Fruit fly (Drosophila melanogaster): Measurements from ENCODE around the gene CG5895.

CG5895 gene

DNA sequence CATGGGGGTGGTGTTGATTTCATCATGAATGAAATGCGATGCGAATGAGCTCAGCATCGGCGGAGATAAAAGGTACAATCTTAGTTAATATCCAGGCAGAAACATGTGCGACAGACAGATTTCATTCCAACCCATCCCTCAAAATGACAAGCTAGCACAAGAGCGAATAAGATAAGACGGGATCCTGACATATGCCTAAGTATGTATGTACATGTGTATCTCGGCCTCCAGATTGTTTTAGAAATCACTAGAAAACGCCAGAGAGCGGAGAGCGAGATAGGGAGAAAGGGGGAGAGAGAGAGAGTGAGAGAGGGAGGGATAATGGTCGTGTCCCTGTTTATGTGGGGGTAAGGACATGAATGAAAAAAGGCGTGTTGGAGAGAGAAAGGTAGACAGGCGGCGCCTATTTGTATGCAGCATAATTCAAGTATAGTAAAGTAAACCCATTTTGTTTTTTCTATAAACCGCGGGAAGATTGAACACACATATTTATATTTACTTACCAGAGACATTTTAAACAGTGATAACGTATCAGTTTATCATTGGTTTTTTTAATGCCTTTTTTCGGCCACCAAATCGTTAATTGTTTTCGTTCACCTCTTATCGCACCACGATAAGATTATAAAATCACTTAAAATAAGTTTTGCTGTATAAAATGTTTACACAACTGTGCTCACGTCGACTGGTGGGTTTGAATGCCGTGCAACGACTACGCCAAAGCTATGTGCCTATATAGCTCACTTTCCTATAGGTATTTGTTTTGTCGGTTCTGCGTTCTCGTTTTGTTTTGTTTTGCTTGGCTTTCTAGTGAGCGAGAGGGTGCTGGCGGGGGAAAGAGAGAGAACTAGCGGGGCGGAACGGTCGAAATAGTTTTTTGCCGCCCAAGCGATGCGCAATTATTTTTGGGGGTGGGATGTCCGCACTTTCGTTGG lies 14.9 kb downstream of the CG5895 start (continued):
- peak; percentile 48 for TF ChIP-seq psq (GFP tag; optimal IDR thresholded peaks at IDR 0.05)
- no peak for TF ChIP-seq CG3065 (GFP tag; optimal IDR thresholded peaks at IDR 0.05)
- TF ChIP-seq fd3F (GFP tag; optimal IDR thresholded peaks at IDR 0.05) = no peak
- TF ChIP-seq BEAF-32 (GFP tag; optimal IDR thresholded peaks at IDR 0.05) = no peak
- no peak for TF ChIP-seq CG17829 (tag; optimal IDR thresholded peaks at IDR 0.05)
- 0 out of 2 replicates have a peak, but pooled peaks have one; percentile 19 for TF ChIP-seq ranshi (GFP tag; IDR thresholded peaks at IDR 0.05)
- TF ChIP-seq cato (GFP tag; optimal IDR thresholded peaks at IDR 0.05; ENCODE audit: borderline replicate concordance) = no peak
- no peak for TF ChIP-seq dan (GFP tag; IDR thresholded peaks at IDR 0.05)
- TF ChIP-seq cwo (GFP tag; optimal IDR thresholded peaks at IDR 0.05) = peak; percentile 28
- TF ChIP-seq CG16863 (GFP tag; optimal IDR thresholded peaks at IDR 0.05) = no peak
- no peak for TF ChIP-seq Ets97D (GFP tag; optimal IDR thresholded peaks at IDR 0.05)
- peak; percentile 88 for TF ChIP-seq twi (tag; optimal IDR thresholded peaks at IDR 0.05)
- peak; percentile 20 for TF ChIP-seq CHES-1-like (GFP tag; optimal IDR thresholded peaks at IDR 0.05)
- TF ChIP-seq zfh1 (GFP tag; IDR thresholded peaks at IDR 0.05) = no peak
- TF ChIP-seq Oaz (GFP tag; IDR thresholded peaks at IDR 0.05) = no peak
- TF ChIP-seq Dek (tag; optimal IDR thresholded peaks at IDR 0.05) = peak; percentile 36
- peak; percentile 25 for TF ChIP-seq cg (GFP tag; optimal IDR thresholded peaks at IDR 0.05)
- TF ChIP-seq CG31224 (GFP tag; IDR thresholded peaks at IDR 0.05) = no peak
- TF ChIP-seq mam (GFP tag; optimal IDR thresholded peaks at IDR 0.05) = peak; percentile 6
- TF ChIP-seq rib (GFP tag; IDR thresholded peaks at IDR 0.05) = peak; percentile 38; the same call in 1 of the 2 replicates
- no peak for TF ChIP-seq Ravus (GFP tag; IDR thresholded peaks at IDR 0.05)
- TF ChIP-seq grn (GFP tag; optimal IDR thresholded peaks at IDR 0.05) = peak; percentile 82
- TF ChIP-seq vfl (GFP tag; optimal IDR thresholded peaks at IDR 0.05) = peak; percentile 30
- TF ChIP-seq corto (GFP tag; optimal IDR thresholded peaks at IDR 0.05) = no peak
- TF ChIP-seq CG12155 (GFP tag; optimal IDR thresholded peaks at IDR 0.05) = no peak
- no peak for TF ChIP-seq trem (tag; optimal IDR thresholded peaks at IDR 0.05)
- TF ChIP-seq z (GFP tag; IDR thresholded peaks at IDR 0.05) = 0 out of 3 replicates have a peak, but pooled peaks have one; percentile 17
- no peak for TF ChIP-seq CG17802 (tag; optimal IDR thresholded peaks at IDR 0.05)
- TF ChIP-seq Kr (GFP tag; optimal IDR thresholded peaks at IDR 0.05) = peak; percentile 82
- no peak for TF ChIP-seq amos (GFP tag; IDR thresholded peaks at IDR 0.05; ENCODE audit: partially characterized antibody)
- TF ChIP-seq CG2678 (tag; optimal IDR thresholded peaks at IDR 0.05) = peak; percentile 59
- no peak for TF ChIP-seq Ptx1 (GFP tag; IDR thresholded peaks at IDR 0.05)
- TF ChIP-seq sug (tag; optimal IDR thresholded peaks at IDR 0.05) = peak; percentile 63
- TF ChIP-seq klu (GFP tag; IDR thresholded peaks at IDR 0.05) = no peak
- no peak for TF ChIP-seq CG31388 (GFP tag; optimal IDR thresholded peaks at IDR 0.05)
- no peak for TF ChIP-seq CG1602 (GFP tag; optimal IDR thresholded peaks at IDR 0.05)
- TF ChIP-seq CG4854 (GFP tag; optimal IDR thresholded peaks at IDR 0.05) = no peak
- peak; percentile 9 for TF ChIP-seq HLHmδ (GFP tag; optimal IDR thresholded peaks at IDR 0.05)
- TF ChIP-seq stc (GFP tag; IDR thresholded peaks at IDR 0.05) = no peak
- TF ChIP-seq eyg (GFP tag; optimal IDR thresholded peaks at IDR 0.05) = peak; percentile 32
- TF ChIP-seq CG6813 (GFP tag; optimal IDR thresholded peaks at IDR 0.05) = peak; percentile 72
- no peak for TF ChIP-seq CG11093 (GFP tag; IDR thresholded peaks at IDR 0.05)
- TF ChIP-seq Aef1 (GFP tag; IDR thresholded peaks at IDR 0.05) = no peak
- no peak for TF ChIP-seq Bdp1 (GFP tag; optimal IDR thresholded peaks at IDR 0.05)
- TF ChIP-seq slp2 (GFP tag; optimal IDR thresholded peaks at IDR 0.05) = no peak
- TF ChIP-seq Elba2 (GFP tag; optimal IDR thresholded peaks at IDR 0.05) = peak; percentile 59
- peak; percentile 90 for TF ChIP-seq GATAe (GFP tag; conservative IDR thresholded peaks at IDR 0.05)
- TF ChIP-seq CG7372 (GFP tag; IDR thresholded peaks at IDR 0.05) = no peak
- TF ChIP-seq Hand (GFP tag; optimal IDR thresholded peaks at IDR 0.05) = peak; percentile 51
